ENCODE assay signal across 3 fruit fly cellular contexts in genomic region chr3L:3752739-3753138, dm6.
A peak's percentile ranks its signal among the peaks of the same experiment; 100 is the strongest.
TF ChIP-seq lines count a peak whose summit lies in the region.

No protein-coding gene starts in this region.

- peak; percentile 48 for TF ChIP-seq CTCF in whole organism, embryonic (GFP tag; optimal IDR thresholded peaks at IDR 0.05; lab: Kevin White, UChicago)

TF ChIP-seq in whole organism, adult, 20 proteins besides CTCF, POLR2A, EP300 and RAD21:
- TF ChIP-seq ovo (GFP tag; optimal IDR thresholded peaks at IDR 0.05; lab: Kevin White, UChicago) (no peak), CG1620 (GFP tag; optimal IDR thresholded peaks at IDR 0.05; lab: Kevin White, UChicago) (no peak), toe (GFP tag; optimal IDR thresholded peaks at IDR 0.05; lab: Kevin White, UChicago) (no peak), kay (GFP tag; lab: Kevin White, UChicago; ENCODE audit: borderline replicate concordance) (peak; percentile 89), CG12768 (GFP tag; optimal IDR thresholded peaks at IDR 0.05; lab: Kevin White, UChicago) (no peak)

TF ChIP-seq in whole organism, embryonic, 481 proteins besides CTCF, POLR2A, EP300 and RAD21:
- TF ChIP-seq pita (GFP tag; optimal IDR thresholded peaks at IDR 0.05; lab: Kevin White, UChicago): peak; percentile 5
- no peak for TF ChIP-seq Dip3 (GFP tag; optimal IDR thresholded peaks at IDR 0.05; lab: Kevin White, UChicago)
- TF ChIP-seq Dp (GFP tag; optimal IDR thresholded peaks at IDR 0.05; lab: Kevin White, UChicago): peak; percentile 11
- peak in 1 of 2 experiments; percentile 69 for TF ChIP-seq eve (GFP tag; optimal IDR thresholded peaks at IDR 0.05; lab: Kevin White, UChicago)
- no peak for TF ChIP-seq D19B (GFP tag; optimal IDR thresholded peaks at IDR 0.05; lab: Kevin White, UChicago)
- peak; percentile 51 for TF ChIP-seq Myb (GFP tag; optimal IDR thresholded peaks at IDR 0.05; lab: Kevin White, UChicago)
- TF ChIP-seq scrt (GFP tag; optimal IDR thresholded peaks at IDR 0.05; lab: Kevin White, UChicago): peak; percentile 82
- peak; percentile 70 for TF ChIP-seq zf30C (GFP tag; optimal IDR thresholded peaks at IDR 0.05; lab: Kevin White, UChicago)

TF ChIP-seq in whole organism, wandering third instar larva, 38 proteins besides CTCF, POLR2A, EP300 and RAD21:
- TF ChIP-seq Dfd (GFP tag; optimal IDR thresholded peaks at IDR 0.05; lab: Kevin White, UChicago): no peak
- TF ChIP-seq brk (GFP tag; optimal IDR thresholded peaks at IDR 0.05; lab: Kevin White, UChicago): peak; percentile 8
